Fruit fly (Drosophila melanogaster) whole organism, prepupa: Measurements from ENCODE around the gene Ankle2.

ENCODE experiments used
- Blimp-1 ChIP-seq: fragments of 200-800 bp; sonication (Bioruptor generic); optimal IDR thresholded peaks from 3 replicates; lab custom pipeline; 2017; ENCODE audit warnings: missing biosample characterization, missing genetic modification characterization, mild to moderate bottlenecking, moderate library complexity, missing genetic modification reagents
- CG10631 ChIP-seq: fragments of 200-800 bp; sonication (Bioruptor generic); optimal IDR thresholded peaks from 2 replicates; lab custom pipeline; 2016; ENCODE audit warnings: missing biosample characterization, missing genetic modification characterization
- CG10669 ChIP-seq: fragments of 200-800 bp; sonication (Bioruptor generic); optimal IDR thresholded peaks from 3 replicates; lab custom pipeline; 2018; ENCODE audit warnings: missing biosample characterization, mild to moderate bottlenecking, missing genetic modification characterization, moderate library complexity
- CG11294 ChIP-seq: fragments of 200-800 bp; sonication (Bioruptor generic); IDR thresholded peaks from 2 replicates; pipeline ENCODE4 v1.3.6; 2022; ENCODE audit warnings: missing biosample characterization, missing genetic modification characterization
- CG11762 ChIP-seq: fragments of 200-800 bp; sonication (Bioruptor generic); optimal IDR thresholded peaks from 3 replicates; lab custom pipeline; 2016; ENCODE audit warnings: missing biosample characterization, missing genetic modification characterization; ENCODE audit not compliant: insufficient read depth
- CG11902 ChIP-seq: fragments of 200-800 bp; sonication (Bioruptor generic); optimal IDR thresholded peaks from 3 replicates; lab custom pipeline; 2016; ENCODE audit warnings: missing biosample characterization, missing genetic modification characterization
- CG15336 ChIP-seq: fragments of 200-800 bp; sonication (Bioruptor generic); IDR thresholded peaks from 2 replicates; pipeline ENCODE4 v1.3.6; 2022; ENCODE audit warnings: missing biosample characterization, missing genetic modification characterization
- CG1621 ChIP-seq: fragments of 200-800 bp; sonication (Bioruptor generic); optimal IDR thresholded peaks from 3 replicates; lab custom pipeline; 2018; ENCODE audit warnings: missing biosample characterization, mild to moderate bottlenecking, missing genetic modification characterization
- CG16779 ChIP-seq: fragments of 200-800 bp; sonication (Bioruptor generic); optimal IDR thresholded peaks from 3 replicates; lab custom pipeline; 2017; ENCODE audit warnings: missing biosample characterization, mild to moderate bottlenecking, missing genetic modification characterization
- CG3032 ChIP-seq: fragments of 200-800 bp; optimal IDR thresholded peaks from 2 replicates; lab custom pipeline; 2019; ENCODE audit warnings: missing biosample characterization, mild to moderate bottlenecking, missing genetic modification characterization, moderate library complexity
- CG31627 ChIP-seq: fragments of 200-800 bp; sonication (Bioruptor generic); optimal IDR thresholded peaks from 3 replicates; lab custom pipeline; 2016; ENCODE audit warnings: missing biosample characterization, missing genetic modification characterization
- CG32006 ChIP-seq: fragments of 200-800 bp; sonication (Bioruptor generic); optimal IDR thresholded peaks from 3 replicates; lab custom pipeline; 2017; ENCODE audit warnings: missing biosample characterization, mild to moderate bottlenecking, missing genetic modification characterization
- CG34406 ChIP-seq: fragments of 200-800 bp; sonication (Bioruptor generic); optimal IDR thresholded peaks from 3 replicates; lab custom pipeline; 2016; ENCODE audit warnings: missing biosample characterization, missing genetic modification characterization
- CG3919 ChIP-seq: fragments of 200-800 bp; sonication (Bioruptor generic); optimal IDR thresholded peaks from 3 replicates; lab custom pipeline; 2016; ENCODE audit warnings: missing biosample characterization, missing genetic modification characterization
- CG4318 ChIP-seq: fragments of 200-800 bp; sonication (Bioruptor generic); optimal IDR thresholded peaks from 3 replicates; lab custom pipeline; 2017; ENCODE audit warnings: missing biosample characterization, mild to moderate bottlenecking, missing genetic modification characterization
- CG6163 ChIP-seq: fragments of 200-800 bp; sonication (Bioruptor generic); IDR thresholded peaks from 3 replicates; pipeline ENCODE4 v1.3.6; 2022; ENCODE audit warnings: missing biosample characterization, missing genetic modification characterization
- CG6276 ChIP-seq: fragments of 200-800 bp; sonication (Bioruptor generic); optimal IDR thresholded peaks from 2 replicates; lab custom pipeline; 2017; ENCODE audit warnings: missing biosample characterization, mild to moderate bottlenecking, missing genetic modification characterization
- CG6792 ChIP-seq: fragments of 200-800 bp; sonication (Bioruptor generic); optimal IDR thresholded peaks from 3 replicates; lab custom pipeline; 2016; ENCODE audit warnings: missing biosample characterization, missing genetic modification characterization
- CG6808 ChIP-seq: fragments of 200-800 bp; sonication (Bioruptor generic); optimal IDR thresholded peaks from 3 replicates; lab custom pipeline; 2017; ENCODE audit warnings: missing biosample characterization, missing genetic modification characterization, mild to moderate bottlenecking, moderate library complexity, missing genetic modification reagents
- CG6854 ChIP-seq: fragments of 200-800 bp; sonication (Bioruptor generic); optimal IDR thresholded peaks from 2 replicates; lab custom pipeline; 2017; ENCODE audit warnings: missing biosample characterization, mild to moderate bottlenecking, missing genetic modification characterization
- CG8319 ChIP-seq: fragments of 200-800 bp; sonication (Bioruptor generic); optimal IDR thresholded peaks from 3 replicates; lab custom pipeline; 2016; ENCODE audit warnings: missing biosample characterization, missing genetic modification characterization
- CG8632 ChIP-seq: fragments of 200-800 bp; sonication (Bioruptor generic); optimal IDR thresholded peaks from 3 replicates; lab custom pipeline; 2016; ENCODE audit warnings: missing biosample characterization, missing genetic modification characterization
- Eip75B ChIP-seq: fragments of 200-800 bp; sonication (Bioruptor generic); optimal IDR thresholded peaks from 3 replicates; lab custom pipeline; 2016; ENCODE audit warnings: missing biosample characterization, missing genetic modification characterization
- Eip93F ChIP-seq: fragments of 200-800 bp; sonication (Bioruptor generic); optimal IDR thresholded peaks from 2 replicates; lab custom pipeline; 2016; ENCODE audit warnings: missing biosample characterization, mild to moderate bottlenecking, missing genetic modification characterization
- Ets21C ChIP-seq: fragments of 200-800 bp; sonication (Bioruptor generic); optimal IDR thresholded peaks from 3 replicates; lab custom pipeline; 2016; ENCODE audit warnings: missing biosample characterization, missing genetic modification characterization
- Ets96B ChIP-seq: fragments of 200-800 bp; optimal IDR thresholded peaks from 2 replicates; lab custom pipeline; 2019; ENCODE audit warnings: missing biosample characterization, mild to moderate bottlenecking, missing genetic modification characterization, moderate library complexity
- Gug ChIP-seq: fragments of 200-800 bp; sonication (Bioruptor generic); IDR thresholded peaks from 2 replicates; pipeline ENCODE4 v1.3.6; 2022; ENCODE audit warnings: missing biosample characterization, missing genetic modification characterization
- Hr38 ChIP-seq: sonication (Bioruptor generic); optimal IDR thresholded peaks from 2 replicates; lab custom pipeline; 2016; ENCODE audit warnings: missing biosample characterization, missing genetic modification characterization
- Hr4 ChIP-seq: fragments of 200-800 bp; sonication (Bioruptor generic); optimal IDR thresholded peaks from 3 replicates; lab custom pipeline; 2016; ENCODE audit warnings: missing biosample characterization, missing genetic modification characterization
- Lpt ChIP-seq: fragments of 200-800 bp; sonication (Bioruptor generic); optimal IDR thresholded peaks from 3 replicates; lab custom pipeline; 2016; ENCODE audit warnings: missing biosample characterization, missing genetic modification characterization
- Met ChIP-seq: fragments of 200-800 bp; sonication (Bioruptor generic); optimal IDR thresholded peaks from 3 replicates; lab custom pipeline; 2016; ENCODE audit warnings: missing biosample characterization, missing genetic modification characterization
- Smox ChIP-seq: fragments of 200-800 bp; sonication (Bioruptor generic); optimal IDR thresholded peaks from 3 replicates; lab custom pipeline; 2016; ENCODE audit warnings: missing biosample characterization, missing genetic modification characterization
- Sox102F ChIP-seq: fragments of 200-800 bp; sonication (Bioruptor generic); optimal IDR thresholded peaks from 2 replicates; lab custom pipeline; 2016; ENCODE audit warnings: missing biosample characterization, mild to moderate bottlenecking, missing genetic modification characterization
- Sox14 ChIP-seq: fragments of 200-800 bp; sonication (Bioruptor generic); optimal IDR thresholded peaks from 3 replicates; lab custom pipeline; 2016; ENCODE audit warnings: missing biosample characterization, missing genetic modification characterization
- Sox15 ChIP-seq: fragments of 200-800 bp; sonication (Bioruptor generic); optimal IDR thresholded peaks from 3 replicates; lab custom pipeline; 2016; ENCODE audit warnings: missing biosample characterization, missing genetic modification characterization
- achi ChIP-seq: fragments of 200-800 bp; sonication (Bioruptor generic); optimal IDR thresholded peaks from 3 replicates; lab custom pipeline; 2016; ENCODE audit warnings: missing biosample characterization, missing genetic modification characterization
- acj6 ChIP-seq: fragments of 200-800 bp; sonication (Bioruptor generic); optimal IDR thresholded peaks from 3 replicates; lab custom pipeline; 2016; ENCODE audit warnings: missing biosample characterization, missing genetic modification characterization
- cyc ChIP-seq: fragments of 200-800 bp; sonication (Bioruptor generic); optimal IDR thresholded peaks from 3 replicates; lab custom pipeline; 2016; ENCODE audit warnings: missing biosample characterization, missing genetic modification characterization
- dsx ChIP-seq: fragments of 200-800 bp; optimal IDR thresholded peaks from 3 replicates; lab custom pipeline; 2019; ENCODE audit warnings: missing biosample characterization, mild to moderate bottlenecking, missing genetic modification characterization, moderate library complexity; ENCODE audit not compliant: poor library complexity, severe bottlenecking
- eg ChIP-seq: fragments of 200-800 bp; sonication (Bioruptor generic); IDR thresholded peaks from 3 replicates; pipeline ENCODE4 v1.3.6; 2022; ENCODE audit warnings: missing biosample characterization, missing genetic modification characterization
- fd59A ChIP-seq: fragments of 200-800 bp; sonication (Bioruptor generic); optimal IDR thresholded peaks from 2 replicates; lab custom pipeline; 2017; ENCODE audit warnings: missing biosample characterization, mild to moderate bottlenecking, missing genetic modification characterization, missing genetic modification reagents
- fd85E ChIP-seq: fragments of 200-800 bp; sonication (Bioruptor generic); optimal IDR thresholded peaks from 3 replicates; lab custom pipeline; 2016; ENCODE audit warnings: missing biosample characterization, missing genetic modification characterization
- lz ChIP-seq: fragments of 200-800 bp; sonication (Bioruptor generic); optimal IDR thresholded peaks from 3 replicates; lab custom pipeline; 2016; ENCODE audit warnings: missing biosample characterization, missing genetic modification characterization
- net ChIP-seq: fragments of 200-800 bp; sonication (Bioruptor generic); optimal IDR thresholded peaks from 3 replicates; lab custom pipeline; 2016; ENCODE audit warnings: missing biosample characterization, missing genetic modification characterization
- pdm3 ChIP-seq: fragments of 200-800 bp; sonication (Bioruptor generic); optimal IDR thresholded peaks from 3 replicates; lab custom pipeline; 2016; ENCODE audit warnings: missing biosample characterization, missing genetic modification characterization
- salr ChIP-seq, 2 experiments: fragments of 200-800 bp; sonication (Bioruptor generic); optimal IDR thresholded peaks; 3 replicates each; lab custom pipeline; 2016 to 2018; ENCODE audit warnings: missing biosample characterization in 2 of 2, missing genetic modification characterization in 2 of 2, mild to moderate bottlenecking in 1 of 2
- spab ChIP-seq: fragments of 200-800 bp; sonication (Bioruptor generic); optimal IDR thresholded peaks from 2 replicates; lab custom pipeline; 2017; ENCODE audit warnings: missing biosample characterization, mild to moderate bottlenecking, missing genetic modification characterization, missing genetic modification reagents
- ss ChIP-seq, 2 experiments: fragments of 200-800 bp; sonication (Bioruptor generic); optimal IDR thresholded peaks; 2 replicates in 1 of 2; 3 replicates in 1 of 2; lab custom pipeline; 2017 to 2018; ENCODE audit warnings: mild to moderate bottlenecking in 2 of 2, missing biosample characterization in 2 of 2, missing genetic modification characterization in 2 of 2, moderate library complexity in 1 of 2
- svp ChIP-seq: fragments of 200-800 bp; sonication (Bioruptor generic); peaks from one replicate; lab custom pipeline; 2016; ENCODE audit warnings: missing biosample characterization, missing genetic modification characterization
- topi ChIP-seq: fragments of 200-800 bp; sonication (Bioruptor generic); optimal IDR thresholded peaks from 3 replicates; lab custom pipeline; 2016; ENCODE audit warnings: missing biosample characterization, missing genetic modification characterization
- vri ChIP-seq: fragments of 200-800 bp; sonication (Bioruptor generic); optimal IDR thresholded peaks from 3 replicates; lab custom pipeline; 2016; ENCODE audit warnings: missing biosample characterization, mild to moderate bottlenecking, missing genetic modification characterization

The Ankle2 gene

dm6 chrX:17570912-17571609 lies 8.0 kb downstream of the Ankle2 start:
- TF ChIP-seq Eip75B (GFP tag; lab: Kevin White, UChicago) (peak; percentile 77), CG10631 (GFP tag; lab: Kevin White, UChicago) (peak; percentile 69), salr (GFP tag; optimal IDR thresholded peaks at IDR 0.05; lab: Kevin White, UChicago) (peak; percentile 7 to 50), CG15336 (GFP tag; lab: Robert Waterston, UW) (no peak), CG6854 (GFP tag; lab: Kevin White, UChicago) (no peak), ss (GFP tag; optimal IDR thresholded peaks at IDR 0.05; lab: Kevin White, UChicago) (peak; percentile 33 to 62), Smox (GFP tag; lab: Kevin White, UChicago) (peak; percentile 78), net (GFP tag; lab: Kevin White, UChicago) (peak; percentile 66), CG11902 (GFP tag; lab: Kevin White, UChicago) (peak; percentile 48), acj6 (GFP tag; lab: Kevin White, UChicago) (peak; percentile 69), fd59A (GFP tag; lab: Kevin White, UChicago) (peak; percentile 60), Gug (GFP tag; lab: Robert Waterston, UW) (no peak), spab (GFP tag; lab: Kevin White, UChicago) (peak; percentile 25), Ets96B (peak; percentile 9), CG31627 (GFP tag; lab: Kevin White, UChicago) (peak; percentile 80), CG11762 (no peak), Ets21C (peak; percentile 70), Sox14 (GFP tag; lab: Kevin White, UChicago) (peak; percentile 80), CG8319 (GFP tag; lab: Kevin White, UChicago) (peak; percentile 33), fd85E (GFP tag; lab: Kevin White, UChicago) (no peak), vri (GFP tag; lab: Kevin White, UChicago) (peak; percentile 38), svp (GFP tag; lab: Kevin White, UChicago) (peak; percentile 93), Sox15 (GFP tag; lab: Kevin White, UChicago) (peak; percentile 55), topi (GFP tag; lab: Kevin White, UChicago) (peak; percentile 78), Lpt (GFP tag; lab: Kevin White, UChicago) (peak; percentile 54), Met (peak; percentile 82), Blimp-1 (peak; percentile 54), CG4318 (peak; percentile 43), CG6792 (peak; percentile 76), CG3919 (GFP tag; lab: Kevin White, UChicago) (peak; percentile 55), CG16779 (no peak), CG6808 (GFP tag; lab: Kevin White, UChicago) (peak; percentile 51), CG1621 (tag; lab: Kevin White, UChicago) (no peak), CG6163 (peak; percentile 30; the same call in 2 of the 3 replicates), CG10669 (peak; percentile 39), CG32006 (peak; percentile 82), Hr38 (GFP tag; lab: Kevin White, UChicago) (no peak), CG8632 (GFP tag; lab: Kevin White, UChicago) (peak; percentile 53), CG34406 (GFP tag; lab: Kevin White, UChicago) (peak; percentile 63), CG6276 (peak; percentile 3), Eip93F (GFP tag; lab: Kevin White, UChicago) (no peak), eg (0 out of 3 replicates have a peak, but pooled peaks have one; percentile 17), lz (GFP tag; lab: Kevin White, UChicago) (peak; percentile 77), cyc (GFP tag; lab: Kevin White, UChicago) (peak; percentile 62), pdm3 (GFP tag; lab: Kevin White, UChicago) (peak; percentile 69), Sox102F (GFP tag; lab: Kevin White, UChicago) (peak; percentile 78), CG3032 (tag; lab: Kevin White, UChicago) (peak; percentile 21), Hr4 (GFP tag; lab: Kevin White, UChicago) (peak; percentile 50), CG11294 (GFP tag; lab: Robert Waterston, UW) (no peak), dsx (peak; percentile 45), achi (peak; percentile 71)
